Fruit fly (Drosophila melanogaster) whole organism, pupa: ENCODE data around the gene mRpL32.

Experiments
- CG12605 ChIP-seq: fragments of 200-800 bp; sonication (Bioruptor generic); IDR thresholded peaks from 2 replicates; pipeline ENCODE4 v1.3.6; 2022; ENCODE audit warnings: missing biosample characterization, missing genetic modification characterization
- CG13204 ChIP-seq: fragments of 200-800 bp; sonication (Bioruptor generic); optimal IDR thresholded peaks from 2 replicates; lab custom pipeline; 2018; ENCODE audit warnings: missing biosample characterization, mild to moderate bottlenecking, missing genetic modification characterization, moderate library complexity
- CG14655 ChIP-seq: fragments of 200-800 bp; sonication (Bioruptor generic); optimal IDR thresholded peaks from 3 replicates; lab custom pipeline; 2017; ENCODE audit warnings: mild to moderate bottlenecking, missing biosample characterization, missing genetic modification reagents, missing genetic modification characterization
- CG32121 ChIP-seq: fragments of 200-800 bp; sonication (Bioruptor generic); IDR thresholded peaks from 2 replicates; pipeline ENCODE4 v1.3.6; 2022; ENCODE audit warnings: missing biosample characterization, missing genetic modification characterization
- CG34367 ChIP-seq: fragments of 200-800 bp; sonication (Bioruptor generic); optimal IDR thresholded peaks from 2 replicates; lab custom pipeline; 2018; ENCODE audit warnings: missing biosample characterization, mild to moderate bottlenecking, missing genetic modification characterization
- CG4496 ChIP-seq: fragments of 200-800 bp; sonication (Bioruptor generic); IDR thresholded peaks from 3 replicates; pipeline ENCODE4 v1.3.6; 2022; ENCODE audit warnings: missing biosample characterization, missing genetic modification characterization
- CG8159 ChIP-seq: fragments of 200-800 bp; sonication (Bioruptor generic); optimal IDR thresholded peaks from 3 replicates; lab custom pipeline; 2018; ENCODE audit warnings: missing biosample characterization, mild to moderate bottlenecking, missing genetic modification characterization, moderate library complexity
- EcR ChIP-seq: fragments of 200-800 bp; sonication (Bioruptor generic); optimal IDR thresholded peaks from 3 replicates; lab custom pipeline; 2019; ENCODE audit warnings: missing biosample characterization, missing genetic modification characterization, mild to moderate bottlenecking, moderate library complexity, missing genetic modification reagents
- Pif1A ChIP-seq: fragments of 200-800 bp; sonication (Bioruptor generic); optimal IDR thresholded peaks from 3 replicates; lab custom pipeline; 2016; ENCODE audit warnings: missing biosample characterization, missing genetic modification characterization
- Pif1B ChIP-seq: fragments of 200-800 bp; sonication (Bioruptor generic); optimal IDR thresholded peaks from 3 replicates; lab custom pipeline; 2016; ENCODE audit warnings: missing biosample characterization, missing genetic modification characterization
- fd96Ca ChIP-seq: fragments of 200-800 bp; sonication (Bioruptor generic); IDR thresholded peaks from 3 replicates; pipeline ENCODE4 v1.3.6; 2022; ENCODE audit warnings: missing biosample characterization, missing genetic modification characterization
- gl ChIP-seq: fragments of 200-800 bp; sonication (Bioruptor generic); optimal IDR thresholded peaks from 2 replicates; lab custom pipeline; 2018; ENCODE audit warnings: missing biosample characterization, mild to moderate bottlenecking, missing genetic modification characterization

- TF ChIP-seq CG4496 (GFP tag; lab: Robert Waterston, UW): no peak
- TF ChIP-seq CG13204 (GFP tag; lab: Kevin White, UChicago): no peak
- TF ChIP-seq gl (tag; lab: Kevin White, UChicago): no peak
- TF ChIP-seq CG14655 (GFP tag; lab: Kevin White, UChicago): no peak
- no peak for TF ChIP-seq Pif1A
- peak; percentile 52 for TF ChIP-seq EcR (GFP tag; lab: Kevin White, UChicago)
- no peak for TF ChIP-seq CG12605 (GFP tag; lab: Robert Waterston, UW)
- TF ChIP-seq Pif1B (GFP tag; lab: Kevin White, UChicago): no peak
- no peak for TF ChIP-seq CG32121 (GFP tag; lab: Robert Waterston, UW)
- no peak for TF ChIP-seq CG34367 (tag; lab: Kevin White, UChicago)
- TF ChIP-seq fd96Ca (GFP tag; lab: Robert Waterston, UW): no peak
- TF ChIP-seq CG8159 (tag; lab: Kevin White, UChicago): no peak
These were observed 48.9 kb downstream of the mRpL32 start for dm6 chr3R:31301527-31301926.
